Worm (Caenorhabditis elegans) whole organism, L4 larva: ENCODE measurements around the gene ttbk-8.2.

Experiments used
- F10B5.3 ChIP-seq: sonication (generic microtip); optimal IDR thresholded peaks from 2 replicates; lab custom pipeline; 2016; ENCODE audit warnings: mild to moderate bottlenecking, missing genetic modification characterization, missing compliant biosample characterization
- F26F4.8 ChIP-seq: fragments of 200-800 bp; sonication (Bioruptor generic); conservative IDR thresholded peaks from 2 replicates; pipeline ENCODE4 v1.3.6; 2022; ENCODE audit warnings: missing genetic modification characterization, missing compliant biosample characterization
- T20F7.1 ChIP-seq: fragments of 200-800 bp; sonication (Bioruptor generic); optimal IDR thresholded peaks from 2 replicates; lab custom pipeline; 2018; ENCODE audit warnings: mild to moderate bottlenecking, missing genetic modification characterization, missing compliant biosample characterization
- T26A8.4 ChIP-seq: fragments of 200-800 bp; sonication (Bioruptor generic); IDR thresholded peaks from 2 replicates; pipeline ENCODE4 v1.3.6; 2022; ENCODE audit warnings: missing genetic modification characterization, missing compliant biosample characterization
- Y105C5A.15 ChIP-seq: fragments of 200-800 bp; sonication (Bioruptor generic); IDR thresholded peaks from 2 replicates; pipeline ENCODE4 v1.3.6; 2022; ENCODE audit warnings: missing genetic modification characterization, missing compliant biosample characterization
- Y75B8A.6 ChIP-seq: fragments of 200-800 bp; sonication (Bioruptor generic); IDR thresholded peaks from 2 replicates; pipeline ENCODE4 v1.3.6; 2022; ENCODE audit warnings: missing genetic modification reagents, missing genetic modification characterization, missing compliant biosample characterization
- aha-1 ChIP-seq: fragments of 150-350 bp; peaks from one replicate; lab custom pipeline; 2014; ENCODE audit warnings: missing biosample characterization, missing genetic modification characterization
- aly-2 ChIP-seq: sonication (generic microtip); optimal IDR thresholded peaks from 2 replicates; lab custom pipeline; 2018; ENCODE audit warnings: missing biosample characterization, missing genetic modification characterization
- arid-1 ChIP-seq: fragments of 200-800 bp; sonication (Bioruptor generic); conservative IDR thresholded peaks from 2 replicates; pipeline ENCODE4 v1.3.6; 2022; ENCODE audit warnings: missing genetic modification reagents, missing genetic modification characterization, missing compliant biosample characterization
- attf-4 ChIP-seq: sonication (generic microtip); optimal IDR thresholded peaks from 3 replicates; lab custom pipeline; 2017; ENCODE audit warnings: missing biosample characterization, missing genetic modification characterization
- ceh-20 ChIP-seq: fragments of 200-800 bp; sonication (Bioruptor generic); IDR thresholded peaks from 2 replicates; pipeline ENCODE4 v1.3.6; 2022; ENCODE audit warnings: missing genetic modification reagents, missing genetic modification characterization, missing compliant biosample characterization
- ceh-32 ChIP-seq: sonication (generic microtip); optimal IDR thresholded peaks from 2 replicates; lab custom pipeline; 2016; ENCODE audit warnings: mild to moderate bottlenecking, missing genetic modification characterization, missing compliant biosample characterization; ENCODE audit not compliant: poor library complexity
- ceh-44 ChIP-seq: fragments of 200-800 bp; sonication (Bioruptor generic); IDR thresholded peaks from 2 replicates; pipeline ENCODE4 v1.3.6; 2022; ENCODE audit warnings: missing genetic modification reagents, missing genetic modification characterization, missing compliant biosample characterization
- ctbp-1 ChIP-seq: fragments of 200-800 bp; sonication (Bioruptor generic); IDR thresholded peaks from 2 replicates; pipeline ENCODE4 v1.3.6; 2022; ENCODE audit warnings: missing genetic modification reagents, missing genetic modification characterization, missing compliant biosample characterization
- daf-16 ChIP-seq, 3 experiments: sonication (generic microtip); optimal IDR thresholded peaks; 2 replicates each; lab custom pipeline; 2016 to 2017; ENCODE audit warnings: missing genetic modification characterization in 3 of 3, missing genetic modification reagents in 3 of 3, mild to moderate bottlenecking in 2 of 3, missing compliant biosample characterization in 2 of 3, missing biosample characterization in 1 of 3, moderate library complexity in 1 of 3
- dmd-6 ChIP-seq: fragments of 200-800 bp; sonication (Bioruptor generic); IDR thresholded peaks from 2 replicates; pipeline ENCODE4 v1.3.6; 2022; ENCODE audit warnings: missing genetic modification reagents, missing genetic modification characterization, missing compliant biosample characterization
- dve-1 ChIP-seq: sonication (generic microtip); optimal IDR thresholded peaks from 2 replicates; lab custom pipeline; 2017; ENCODE audit warnings: antibody characterized with exemption, mild to moderate bottlenecking, missing genetic modification characterization, missing compliant biosample characterization; ENCODE audit not compliant: insufficient read depth
- egl-27 ChIP-seq: sonication (generic microtip); optimal IDR thresholded peaks from 3 replicates; lab custom pipeline; 2017; ENCODE audit warnings: missing biosample characterization, missing genetic modification reagents, missing genetic modification characterization
- egl-43 ChIP-seq: fragments of 200-800 bp; sonication (Bioruptor generic); IDR thresholded peaks from 2 replicates; pipeline ENCODE4 v1.3.6; 2022; ENCODE audit warnings: missing genetic modification reagents, missing genetic modification characterization, missing compliant biosample characterization
- fos-1 ChIP-seq: fragments of 150-350 bp; optimal IDR thresholded peaks from 2 replicates; lab custom pipeline; 2014; ENCODE audit warnings: missing biosample characterization, missing genetic modification characterization
- hlh-30 ChIP-seq: sonication (generic microtip); optimal IDR thresholded peaks from 2 replicates; lab custom pipeline; 2017; ENCODE audit warnings: antibody characterized with exemption, mild to moderate bottlenecking, missing genetic modification characterization, missing compliant biosample characterization; ENCODE audit not compliant: insufficient read depth
- jun-1 ChIP-seq: fragments of 150-350 bp; optimal IDR thresholded peaks from 2 replicates; lab custom pipeline; 2014; ENCODE audit warnings: missing biosample characterization, missing genetic modification reagents, missing genetic modification characterization
- lim-7 ChIP-seq: fragments of 200-800 bp; sonication (Bioruptor generic); IDR thresholded peaks from 2 replicates; pipeline ENCODE4 v1.3.6; 2022; ENCODE audit warnings: missing genetic modification characterization, missing compliant biosample characterization
- lin-1 ChIP-seq: fragments of 200-800 bp; sonication (Bioruptor generic); IDR thresholded peaks from 2 replicates; pipeline ENCODE4 v1.3.6; 2022; ENCODE audit warnings: missing genetic modification reagents, missing genetic modification characterization, missing compliant biosample characterization
- lin-29 ChIP-seq: fragments of 200-800 bp; sonication (Bioruptor generic); IDR thresholded peaks from 2 replicates; pipeline ENCODE4 v1.3.6; 2022; ENCODE audit warnings: missing genetic modification reagents, missing genetic modification characterization, missing compliant biosample characterization
- lin-38 ChIP-seq: fragments of 200-800 bp; sonication (Bioruptor generic); IDR thresholded peaks from 2 replicates; pipeline ENCODE4 v1.3.6; 2022; ENCODE audit warnings: missing genetic modification reagents, missing genetic modification characterization, missing compliant biosample characterization
- madf-5 ChIP-seq, 2 experiments: fragments of 200-800 bp; sonication (Bioruptor generic); IDR thresholded peaks; 2 replicates each; pipeline ENCODE4 v1.3.6; 2022; ENCODE audit warnings: missing compliant biosample characterization in 2 of 2, missing genetic modification characterization in 2 of 2
- mep-1 ChIP-seq: fragments of 150-350 bp; sonication (generic microtip); optimal IDR thresholded peaks from 3 replicates; lab custom pipeline; 2014; ENCODE audit warnings: missing biosample characterization, missing genetic modification characterization
- mxl-3 ChIP-seq: fragments of 200-800 bp; sonication (Bioruptor generic); optimal IDR thresholded peaks from 2 replicates; lab custom pipeline; 2018; ENCODE audit warnings: mild to moderate bottlenecking, missing genetic modification characterization, missing compliant biosample characterization
- nhr-102 ChIP-seq: sonication (generic microtip); optimal IDR thresholded peaks from 2 replicates; lab custom pipeline; 2016; ENCODE audit warnings: mild to moderate bottlenecking, missing genetic modification characterization, moderate library complexity, missing compliant biosample characterization
- pha-4 ChIP-seq, 2 experiments: fragments of 150-350 bp in 1 of 2; fragments of 200-800 bp in 1 of 2; sonication (Bioruptor generic) in 1 of 2; IDR thresholded peaks in 1 of 2; optimal IDR thresholded peaks in 1 of 2; 2 replicates each; pipeline versions ENCODE4 v1.3.6 to Lab custom; 2014 to 2022; ENCODE audit warnings: missing genetic modification characterization in 2 of 2, missing genetic modification reagents in 2 of 2, missing biosample characterization in 1 of 2, missing compliant biosample characterization in 1 of 2
- sdz-12 ChIP-seq: fragments of 200-800 bp; sonication (Bioruptor generic); optimal IDR thresholded peaks from 2 replicates; lab custom pipeline; 2018; ENCODE audit warnings: mild to moderate bottlenecking, missing genetic modification characterization, missing compliant biosample characterization
- set-16 ChIP-seq: fragments of 200-800 bp; sonication (Bioruptor generic); IDR thresholded peaks from 2 replicates; pipeline ENCODE4 v1.3.6; 2022; ENCODE audit warnings: missing genetic modification reagents, missing genetic modification characterization, missing compliant biosample characterization
- snpc-1.2 ChIP-seq: fragments of 200-800 bp; sonication (Bioruptor generic); IDR thresholded peaks from 2 replicates; pipeline ENCODE4 v1.3.6; 2022; ENCODE audit warnings: missing genetic modification reagents, missing genetic modification characterization, missing compliant biosample characterization
- snpc-4 ChIP-seq: fragments of 150-350 bp; optimal IDR thresholded peaks from 2 replicates; lab custom pipeline; 2014; ENCODE audit warnings: missing biosample characterization, missing genetic modification characterization
- zfp-2 ChIP-seq: sonication (generic microtip); optimal IDR thresholded peaks from 2 replicates; lab custom pipeline; 2016; ENCODE audit warnings: mild to moderate bottlenecking, missing genetic modification characterization, missing compliant biosample characterization
- zfp-3 ChIP-seq: fragments of 200-800 bp; sonication (Bioruptor generic); conservative IDR thresholded peaks from 2 replicates; pipeline ENCODE4 v1.3.6; 2022; ENCODE audit warnings: missing genetic modification reagents, missing genetic modification characterization, missing compliant biosample characterization

The ttbk-8.2 gene

ce11 chrIV:5649073-5649583 lies 17.4 kb downstream of the ttbk-8.2 start, which contains the start of gene csn-5 (continued):
- TF ChIP-seq snpc-4 (tag; lab: Kevin White, UChicago) (no peak), lin-29 (GFP tag; lab: Robert Waterston, UW) (no peak), jun-1 (tag; lab: Kevin White, UChicago) (no peak), F10B5.3 (no peak)

- TF ChIP-seq T20F7.1 (GFP tag; lab: Kevin White, UChicago) (peak; percentile 60), ctbp-1 (GFP tag; lab: Robert Waterston, UW) (peak; percentile 25; the same call in 1 of the 2 replicates), ceh-20 (peak; percentile 55), nhr-102 (peak; percentile 31), Y105C5A.15 (GFP tag; lab: Robert Waterston, UW) (peak; percentile 62; the same call in 1 of the 2 replicates), T26A8.4 (GFP tag; lab: Robert Waterston, UW) (peak; percentile 39; the same call in 1 of the 2 replicates), aha-1 (tag; lab: Kevin White, UChicago) (peak; percentile 52), zfp-2 (tag; lab: Kevin White, UChicago) (no peak), attf-4 (no peak), dve-1 (tag; lab: Kevin White, UChicago) (peak; percentile 29), hlh-30 (no peak), Y75B8A.6 (GFP tag; lab: Robert Waterston, UW) (no peak), mep-1 (tag; lab: Kevin White, UChicago) (peak; percentile 14), F26F4.8 (GFP tag; lab: Robert Waterston, UW) (no peak), arid-1 (GFP tag; lab: Robert Waterston, UW) (no peak), sdz-12 (no peak), pha-4 (GFP tag; IDR thresholded peaks at IDR 0.05; lab: Robert Waterston, UW) (peak; percentile 22), pha-4 (tag; optimal IDR thresholded peaks at IDR 0.05; lab: Kevin White, UChicago) (no peak), madf-5 (GFP tag; IDR thresholded peaks at IDR 0.05; lab: Robert Waterston, UW) (0 out of 4 replicates have a peak, but pooled peaks of 1 of the 2 experiments have one; percentile 18), daf-16 (GFP tag; optimal IDR thresholded peaks at IDR 0.05; lab: Kevin White, UChicago) (no peak), daf-16 (tag; optimal IDR thresholded peaks at IDR 0.05; lab: Kevin White, UChicago) (peak; percentile 16), lin-38 (peak; percentile 45), fos-1 (no peak), egl-43 (GFP tag; lab: Robert Waterston, UW) (no peak)
These were observed 19.1 kb downstream of the ttbk-8.2 start for ce11 chrIV:5650761-5651332.

ce11 chrIV:5652811-5653483 lies 21.2 kb downstream of the ttbk-8.2 start:
- TF ChIP-seq zfp-3 (GFP tag; lab: Robert Waterston, UW) (0 out of 2 replicates have a peak, but pooled peaks have one; percentile 50), ceh-32 (tag; lab: Kevin White, UChicago) (no peak), jun-1 (tag; lab: Kevin White, UChicago) (no peak), dmd-6 (GFP tag; lab: Robert Waterston, UW) (peak; percentile 35), aly-2 (tag; lab: Kevin White, UChicago) (no peak), lim-7 (GFP tag; lab: Robert Waterston, UW) (no peak), lin-1 (GFP tag; lab: Robert Waterston, UW) (no peak), ceh-44 (GFP tag; lab: Robert Waterston, UW) (no peak), mxl-3 (GFP tag; lab: Kevin White, UChicago) (no peak), aha-1 (tag; lab: Kevin White, UChicago) (peak; percentile 78), egl-27 (tag; lab: Kevin White, UChicago) (no peak), dve-1 (tag; lab: Kevin White, UChicago) (peak; percentile 30), set-16 (GFP tag; lab: Robert Waterston, UW) (no peak), snpc-1.2 (GFP tag; lab: Robert Waterston, UW) (peak; percentile 39; the same call in 1 of the 2 replicates)
